Fruit fly (Drosophila melanogaster) whole organism, pupa: ENCODE results near the gene CG13690.

Experiments used
- CG10348 ChIP-seq: fragments of 200-800 bp; sonication (Bioruptor generic); IDR thresholded peaks from 2 replicates; pipeline ENCODE4 v1.3.6; 2022; ENCODE audit warnings: missing biosample characterization, missing genetic modification characterization
- CG12605 ChIP-seq: fragments of 200-800 bp; sonication (Bioruptor generic); IDR thresholded peaks from 2 replicates; pipeline ENCODE4 v1.3.6; 2022; ENCODE audit warnings: missing biosample characterization, missing genetic modification characterization
- CG13204 ChIP-seq: fragments of 200-800 bp; sonication (Bioruptor generic); optimal IDR thresholded peaks from 2 replicates; lab custom pipeline; 2018; ENCODE audit warnings: missing biosample characterization, mild to moderate bottlenecking, missing genetic modification characterization, moderate library complexity
- CG14655 ChIP-seq: fragments of 200-800 bp; sonication (Bioruptor generic); optimal IDR thresholded peaks from 3 replicates; lab custom pipeline; 2017; ENCODE audit warnings: mild to moderate bottlenecking, missing biosample characterization, missing genetic modification reagents, missing genetic modification characterization
- CG15710 ChIP-seq: fragments of 200-800 bp; sonication (Bioruptor generic); optimal IDR thresholded peaks from 2 replicates; lab custom pipeline; 2018; ENCODE audit warnings: missing biosample characterization, mild to moderate bottlenecking, missing genetic modification characterization, moderate library complexity
- CG17806 ChIP-seq: fragments of 200-800 bp; sonication (Bioruptor generic); optimal IDR thresholded peaks from 2 replicates; lab custom pipeline; 2018; ENCODE audit warnings: missing biosample characterization, mild to moderate bottlenecking, missing genetic modification characterization, moderate library complexity
- CG32121 ChIP-seq: fragments of 200-800 bp; sonication (Bioruptor generic); IDR thresholded peaks from 2 replicates; pipeline ENCODE4 v1.3.6; 2022; ENCODE audit warnings: missing biosample characterization, missing genetic modification characterization
- CG34367 ChIP-seq: fragments of 200-800 bp; sonication (Bioruptor generic); optimal IDR thresholded peaks from 2 replicates; lab custom pipeline; 2018; ENCODE audit warnings: missing biosample characterization, mild to moderate bottlenecking, missing genetic modification characterization
- CG4496 ChIP-seq: fragments of 200-800 bp; sonication (Bioruptor generic); IDR thresholded peaks from 3 replicates; pipeline ENCODE4 v1.3.6; 2022; ENCODE audit warnings: missing biosample characterization, missing genetic modification characterization
- CG8159 ChIP-seq: fragments of 200-800 bp; sonication (Bioruptor generic); optimal IDR thresholded peaks from 3 replicates; lab custom pipeline; 2018; ENCODE audit warnings: missing biosample characterization, mild to moderate bottlenecking, missing genetic modification characterization, moderate library complexity
- CG8301 ChIP-seq: fragments of 200-800 bp; sonication (Bioruptor generic); optimal IDR thresholded peaks from 2 replicates; lab custom pipeline; 2018; ENCODE audit warnings: missing biosample characterization, mild to moderate bottlenecking, missing genetic modification characterization
- CG9948 ChIP-seq: fragments of 200-800 bp; sonication (Bioruptor generic); optimal IDR thresholded peaks from 2 replicates; lab custom pipeline; 2018; ENCODE audit warnings: missing biosample characterization, mild to moderate bottlenecking, missing genetic modification characterization, moderate library complexity
- D1 ChIP-seq: fragments of 200-800 bp; sonication (Bioruptor generic); optimal IDR thresholded peaks from 2 replicates; lab custom pipeline; 2018; ENCODE audit warnings: missing biosample characterization, mild to moderate bottlenecking, missing genetic modification characterization, moderate library complexity
- EcR ChIP-seq: fragments of 200-800 bp; sonication (Bioruptor generic); optimal IDR thresholded peaks from 3 replicates; lab custom pipeline; 2019; ENCODE audit warnings: missing biosample characterization, missing genetic modification characterization, mild to moderate bottlenecking, moderate library complexity, missing genetic modification reagents
- Ets98B ChIP-seq: fragments of 200-800 bp; sonication (Bioruptor generic); IDR thresholded peaks from 2 replicates; pipeline ENCODE4 v1.3.6; 2022; ENCODE audit warnings: missing biosample characterization, missing genetic modification characterization
- Pif1A ChIP-seq: fragments of 200-800 bp; sonication (Bioruptor generic); optimal IDR thresholded peaks from 3 replicates; lab custom pipeline; 2016; ENCODE audit warnings: missing biosample characterization, missing genetic modification characterization
- Pif1B ChIP-seq: fragments of 200-800 bp; sonication (Bioruptor generic); optimal IDR thresholded peaks from 3 replicates; lab custom pipeline; 2016; ENCODE audit warnings: missing biosample characterization, missing genetic modification characterization
- Snoo ChIP-seq: fragments of 200-800 bp; sonication (Bioruptor generic); optimal IDR thresholded peaks from 3 replicates; lab custom pipeline; 2017; ENCODE audit warnings: missing biosample characterization, mild to moderate bottlenecking, missing genetic modification characterization, inconsistent platforms
- fd96Ca ChIP-seq: fragments of 200-800 bp; sonication (Bioruptor generic); IDR thresholded peaks from 3 replicates; pipeline ENCODE4 v1.3.6; 2022; ENCODE audit warnings: missing biosample characterization, missing genetic modification characterization
- gl ChIP-seq: fragments of 200-800 bp; sonication (Bioruptor generic); optimal IDR thresholded peaks from 2 replicates; lab custom pipeline; 2018; ENCODE audit warnings: missing biosample characterization, mild to moderate bottlenecking, missing genetic modification characterization
- rn ChIP-seq: fragments of 200-800 bp; sonication (Bioruptor generic); IDR thresholded peaks from 2 replicates; pipeline ENCODE4 v1.3.6; 2022; ENCODE audit warnings: missing biosample characterization, missing genetic modification characterization

Gene CG13690

DNA sequence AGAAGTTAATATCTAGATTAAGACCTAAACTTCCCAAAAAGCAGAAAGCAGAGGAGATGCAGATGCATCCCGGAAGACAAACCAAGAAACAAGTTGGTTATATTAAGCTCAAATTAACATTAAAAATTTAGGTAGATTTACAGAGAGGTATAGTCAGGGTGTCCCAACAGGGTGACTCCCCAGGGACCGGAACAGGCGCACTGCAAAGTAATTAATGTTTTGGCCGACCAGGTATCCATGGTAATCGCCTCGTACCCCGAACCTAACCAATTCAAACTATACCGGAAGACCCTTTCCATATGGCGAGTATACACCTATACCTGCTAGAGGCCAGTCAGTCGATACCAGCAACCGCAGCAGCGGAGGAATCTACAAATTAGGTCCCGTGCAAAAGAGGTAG is 3.1 kb upstream of the CG13690 start, which contains the start of gene BBS8:
Gene BBS8, plus strand, starts transcription at position 301 of the 400 bp plus-strand sequence.
- TF ChIP-seq CG14655 (GFP tag; lab: Kevin White, UChicago) (no peak), fd96Ca (GFP tag; lab: Robert Waterston, UW) (no peak), CG13204 (GFP tag; lab: Kevin White, UChicago) (no peak), CG9948 (tag; lab: Kevin White, UChicago) (no peak)
- TF ChIP-seq, all 21 proteins: peak for 0

DNA sequence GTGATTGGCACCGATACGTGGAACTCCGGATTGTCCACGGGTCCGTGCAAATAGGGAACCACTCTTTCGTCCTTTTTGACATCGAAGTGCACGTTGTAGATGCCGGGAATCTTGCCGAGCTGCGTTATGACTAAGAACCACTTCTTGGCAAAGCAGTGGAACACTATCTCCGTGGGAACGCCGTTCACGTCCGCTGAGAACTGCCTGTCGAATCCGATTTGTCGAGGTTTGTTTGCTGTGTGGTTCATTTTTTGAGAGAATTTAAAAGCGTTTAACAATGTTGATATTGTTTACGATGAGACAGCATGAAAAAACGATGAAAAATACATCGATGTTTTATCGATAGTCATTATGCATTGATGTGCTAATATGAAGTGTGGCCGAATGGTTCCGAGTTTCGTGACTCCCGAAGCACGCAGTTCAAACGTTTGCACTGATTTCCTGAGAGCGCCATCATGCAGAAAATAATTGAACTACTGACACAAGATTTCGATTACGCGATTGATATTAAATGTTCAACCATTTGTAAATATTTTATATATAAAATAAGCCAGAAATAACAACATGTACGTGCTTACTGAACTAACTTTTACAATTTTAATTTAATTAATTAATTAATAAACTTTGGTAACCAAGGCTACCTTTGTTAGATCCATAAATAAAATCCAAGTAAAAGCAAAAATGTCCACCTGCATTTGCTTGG is 1.8 kb upstream of the CG13690 start, which contains the start of the genes CG11885 and CG13692:
Gene CG11885, minus strand, starts transcription at position 332 of the 703 bp plus-strand sequence.
Gene CG13692, plus strand, starts transcription at position 653 of the 703 bp plus-strand sequence.
- peak; percentile 39; the same call in 2 of the 3 replicates for TF ChIP-seq CG4496 (GFP tag; lab: Robert Waterston, UW)
- peak; percentile 19 for TF ChIP-seq Snoo (tag; lab: Kevin White, UChicago)
- peak; percentile 3 for TF ChIP-seq EcR
- no peak for TF ChIP-seq D1 (tag; lab: Kevin White, UChicago)
- no peak for TF ChIP-seq CG14655 (GFP tag; lab: Kevin White, UChicago)

DNA sequence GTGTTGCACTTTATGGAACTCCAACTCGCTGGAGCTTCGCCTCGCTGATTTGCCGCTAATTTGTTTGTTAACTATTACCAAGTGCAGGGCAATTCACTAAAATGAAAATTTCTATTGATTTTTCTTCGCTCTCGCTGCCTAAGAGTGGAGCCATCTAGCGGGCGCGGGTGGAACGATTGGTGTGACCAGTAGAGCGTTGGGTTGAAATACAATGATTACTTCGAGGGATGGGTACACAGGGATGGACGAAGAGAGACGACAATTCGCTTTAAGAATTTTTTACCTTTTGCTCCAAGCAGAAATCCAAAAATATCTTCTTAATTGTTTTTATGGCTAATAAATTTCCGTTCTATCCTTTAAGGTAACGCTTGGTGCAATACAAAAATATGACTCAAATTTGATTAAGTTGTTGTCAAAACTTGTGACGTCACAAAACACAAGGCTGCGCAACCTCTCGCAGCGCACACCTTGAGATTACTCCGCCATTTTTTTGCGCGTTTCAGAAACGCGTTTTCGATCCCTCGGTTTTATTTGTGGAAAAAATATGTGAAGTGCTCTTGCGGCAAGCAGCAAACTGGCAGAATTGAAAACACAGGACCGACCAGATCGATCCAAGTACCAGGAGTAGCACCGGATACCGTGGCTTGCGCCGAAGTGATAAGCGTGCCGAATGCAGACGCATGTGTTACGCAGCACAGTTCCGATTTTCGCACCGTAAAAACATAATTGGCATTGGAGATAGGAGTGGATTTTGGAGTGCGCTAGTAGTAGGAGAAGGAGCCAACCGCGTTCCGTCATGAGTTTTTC is 4.7 kb downstream of the CG13690 start, which contains the start of the genes AP-2alpha and ebi:
Gene AP-2alpha, minus strand, starts transcription at position 185 of the 807 bp plus-strand sequence.
Gene ebi, plus strand, starts transcription at position 475 of the 807 bp plus-strand sequence.
- TF ChIP-seq CG4496 (GFP tag; lab: Robert Waterston, UW) (peak; percentile 75), CG9948 (tag; lab: Kevin White, UChicago) (peak; percentile 77), Snoo (tag; lab: Kevin White, UChicago) (peak; percentile 80), CG14655 (GFP tag; lab: Kevin White, UChicago) (peak; percentile 79), CG8159 (tag; lab: Kevin White, UChicago) (peak; percentile 79), CG8301 (tag; lab: Kevin White, UChicago) (peak; percentile 68), CG12605 (no peak; the same call in 1 of the 2 replicates), CG17806 (peak; percentile 58), CG13204 (GFP tag; lab: Kevin White, UChicago) (no peak), CG32121 (GFP tag; lab: Robert Waterston, UW) (peak; percentile 64), Pif1A (GFP tag; lab: Kevin White, UChicago) (peak; percentile 80), CG15710 (tag; lab: Kevin White, UChicago) (peak; percentile 87), rn (GFP tag; lab: Robert Waterston, UW) (peak; percentile 62; the same call in 1 of the 2 replicates), fd96Ca (GFP tag; lab: Robert Waterston, UW) (peak; percentile 88), Ets98B (GFP tag; lab: Robert Waterston, UW) (no peak; the same call in 1 of the 2 replicates), EcR (no peak), Pif1B (GFP tag; lab: Kevin White, UChicago) (peak; percentile 44), gl (tag; lab: Kevin White, UChicago) (no peak), D1 (tag; lab: Kevin White, UChicago) (no peak), CG10348 (GFP tag; lab: Robert Waterston, UW) (no peak), CG34367 (tag; lab: Kevin White, UChicago) (peak; percentile 73)

DNA sequence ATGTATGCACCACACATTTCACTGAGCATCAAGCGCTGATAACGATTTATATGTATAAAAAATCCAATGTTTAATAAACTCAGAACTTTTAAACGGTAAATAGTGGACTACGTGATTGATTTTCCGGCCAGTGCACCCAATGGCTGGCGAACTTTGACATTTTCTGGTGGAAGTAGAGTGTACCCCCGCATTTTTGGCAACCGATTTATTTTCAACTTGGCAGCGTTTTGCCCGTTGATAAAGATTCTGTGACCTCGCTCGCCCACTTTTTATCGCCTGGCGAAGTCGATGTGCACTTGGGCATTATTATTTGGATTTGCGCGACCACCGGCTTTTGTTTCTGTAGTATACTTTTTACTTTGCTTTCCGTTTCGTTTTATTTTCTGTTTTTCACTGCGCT is 5.6 kb downstream of the CG13690 start:
- no peak for TF ChIP-seq CG14655 (GFP tag; lab: Kevin White, UChicago)
- TF ChIP-seq gl (tag; lab: Kevin White, UChicago) = no peak
- no peak for TF ChIP-seq CG12605

DNA sequence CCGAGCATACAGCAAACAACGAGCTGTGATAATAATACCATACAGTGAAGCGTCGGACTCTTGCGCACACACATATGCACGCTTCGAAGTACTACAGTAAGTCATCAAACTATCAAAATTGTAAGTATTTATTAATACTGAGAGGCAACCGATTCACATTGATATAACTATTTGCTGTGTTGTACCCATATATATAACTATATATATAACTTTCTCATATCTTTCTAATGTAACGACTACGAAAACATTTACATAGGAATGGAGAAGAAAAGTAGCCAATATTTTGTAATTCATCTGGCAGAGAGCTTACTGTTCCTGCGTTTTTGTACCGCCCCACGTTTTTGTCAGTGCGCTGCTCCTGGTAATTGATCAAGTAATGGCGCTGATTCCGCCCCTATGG is 6.5 kb downstream of the CG13690 start:
- TF ChIP-seq CG17806 (peak; percentile 25), CG9948 (tag; lab: Kevin White, UChicago) (peak; percentile 28), Pif1A (GFP tag; lab: Kevin White, UChicago) (no peak), Ets98B (GFP tag; lab: Robert Waterston, UW) (no peak; the same call in none of the 2 replicates), D1 (tag; lab: Kevin White, UChicago) (no peak), EcR (no peak), CG12605 (no peak; the same call in 1 of the 2 replicates), CG32121 (GFP tag; lab: Robert Waterston, UW) (no peak), CG8159 (tag; lab: Kevin White, UChicago) (no peak), CG10348 (GFP tag; lab: Robert Waterston, UW) (no peak), CG8301 (tag; lab: Kevin White, UChicago) (no peak), fd96Ca (GFP tag; lab: Robert Waterston, UW) (no peak), Pif1B (GFP tag; lab: Kevin White, UChicago) (no peak), CG4496 (GFP tag; lab: Robert Waterston, UW) (peak; percentile 26; the same call in 1 of the 3 replicates), CG15710 (tag; lab: Kevin White, UChicago) (no peak), CG14655 (GFP tag; lab: Kevin White, UChicago) (no peak), CG34367 (tag; lab: Kevin White, UChicago) (no peak), gl (tag; lab: Kevin White, UChicago) (no peak), Snoo (tag; lab: Kevin White, UChicago) (no peak), rn (GFP tag; lab: Robert Waterston, UW) (no peak), CG13204 (GFP tag; lab: Kevin White, UChicago) (no peak)
